Worm (Caenorhabditis elegans): ENCODE measurements around the gene F29B9.5.

The F29B9.5 gene

DNA sequence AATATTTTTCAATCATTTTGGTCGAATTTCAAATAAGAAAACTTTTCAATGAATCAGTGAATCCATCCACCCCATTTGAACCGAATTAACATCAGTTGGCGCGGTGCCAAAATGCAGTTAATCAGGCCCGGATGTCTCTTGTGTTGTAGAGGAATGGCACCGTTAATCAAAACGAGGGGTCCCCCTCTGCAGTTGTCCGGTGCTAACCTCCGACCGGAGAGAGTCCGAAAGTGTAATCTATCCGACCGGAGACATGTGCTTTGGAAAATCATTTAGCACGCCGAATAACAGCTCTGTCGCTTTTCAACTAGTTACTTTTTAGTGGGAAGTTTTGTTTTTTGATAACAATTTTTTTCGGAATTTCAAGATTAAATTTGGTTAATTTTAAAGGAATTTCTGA lies 7.0 kb upstream of the F29B9.5 start:
- no peak for TF ChIP-seq him-1 (tag; optimal IDR thresholded peaks at IDR 0.05)
- TF ChIP-seq dao-5 (tag; optimal IDR thresholded peaks at IDR 0.05), result no peak
- no peak for TF ChIP-seq W03F9.2 (tag; optimal IDR thresholded peaks at IDR 0.05)

DNA sequence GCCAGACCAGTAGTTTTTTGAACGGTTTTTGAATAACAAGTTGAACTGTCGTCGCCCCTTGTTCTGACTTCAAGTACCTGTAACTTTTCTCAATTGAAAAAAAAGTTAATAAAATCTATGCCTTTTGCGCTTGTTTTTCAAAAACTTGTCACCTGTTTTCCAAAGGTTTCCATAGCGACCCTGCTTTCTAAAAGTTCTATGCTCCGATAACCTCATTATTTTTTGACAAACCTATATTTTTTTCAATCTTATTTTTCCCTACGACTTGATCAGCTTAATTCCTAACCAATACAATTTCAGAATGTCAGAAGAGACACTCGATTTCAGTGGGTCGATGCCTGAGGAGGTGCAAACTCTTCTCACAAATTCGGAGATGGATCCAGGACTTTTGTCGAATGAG lies 4.8 kb upstream of the F29B9.5 start, which contains the start of gene F29B9.8:
TSS of gene F29B9.8 (plus strand) at position 301 of the 400 bp plus-strand sequence.
- TF ChIP-seq him-1 (tag; optimal IDR thresholded peaks at IDR 0.05), result no peak

ce11 chrIV:4649460-4649859 lies 2.8 kb upstream of the F29B9.5 start, which contains the start of gene F29B9.7:
TSS of gene F29B9.7 (plus strand) at chrIV:4649760.
- TF ChIP-seq W03F9.2 (tag; optimal IDR thresholded peaks at IDR 0.05) (no peak), dao-5 (tag; optimal IDR thresholded peaks at IDR 0.05) (no peak), him-1 (tag; optimal IDR thresholded peaks at IDR 0.05) (no peak)

- peak; percentile 27 for TF ChIP-seq W03F9.2 (tag; optimal IDR thresholded peaks at IDR 0.05)
- no peak for TF ChIP-seq dao-5 (tag; optimal IDR thresholded peaks at IDR 0.05)
- peak; percentile 52 for TF ChIP-seq him-1 (tag; optimal IDR thresholded peaks at IDR 0.05)
Measured at ce11 chrIV:4650624-4651094, 1.6 kb upstream of the F29B9.5 start, which contains the start of gene ubc-9. TSS of gene ubc-9 (plus strand) at chrIV:4651044.

- TF ChIP-seq dao-5 (tag; optimal IDR thresholded peaks at IDR 0.05) (no peak), W03F9.2 (tag; optimal IDR thresholded peaks at IDR 0.05) (no peak), him-1 (tag; optimal IDR thresholded peaks at IDR 0.05) (no peak)
Measured at ce11 chrIV:4652962-4653361, 747 bp downstream of the F29B9.5 start, which contains the start of gene psr-1. TSS of gene psr-1 (plus strand) at chrIV:4653262.

DNA sequence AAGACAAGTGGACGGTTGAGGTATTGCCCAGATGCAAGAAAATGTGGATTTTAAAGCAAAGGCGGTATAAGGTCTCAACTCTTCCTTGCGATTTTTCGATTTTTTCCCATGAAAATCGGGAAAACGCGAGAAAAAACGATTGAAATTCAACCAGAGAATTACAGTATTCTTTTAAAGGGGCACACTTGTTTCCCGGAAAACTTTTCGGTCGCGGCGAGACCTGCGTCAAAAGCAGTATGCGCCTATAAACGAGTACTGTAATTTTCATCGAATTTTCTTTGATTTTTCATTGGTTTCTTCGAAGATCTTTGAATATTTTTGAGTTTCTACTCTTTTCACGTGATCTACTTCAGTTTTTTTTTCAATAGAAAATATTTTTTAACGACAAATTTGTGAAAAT lies 1.5 kb downstream of the F29B9.5 start:
- TF ChIP-seq dao-5 (tag; optimal IDR thresholded peaks at IDR 0.05) (no peak), him-1 (tag; optimal IDR thresholded peaks at IDR 0.05) (no peak), W03F9.2 (tag; optimal IDR thresholded peaks at IDR 0.05) (no peak)

ce11 chrIV:4655979-4656378 lies 3.8 kb downstream of the F29B9.5 start:
- TF ChIP-seq him-1 (tag; optimal IDR thresholded peaks at IDR 0.05) (no peak), W03F9.2 (tag; optimal IDR thresholded peaks at IDR 0.05) (no peak), dao-5 (tag; optimal IDR thresholded peaks at IDR 0.05) (no peak)

ce11 chrIV:4656380-4656779 lies 4.2 kb downstream of the F29B9.5 start:
- TF ChIP-seq him-1 (tag; optimal IDR thresholded peaks at IDR 0.05) (no peak), dao-5 (tag; optimal IDR thresholded peaks at IDR 0.05) (no peak), W03F9.2 (tag; optimal IDR thresholded peaks at IDR 0.05) (no peak)

ce11 chrIV:4657874-4658273 lies 5.7 kb downstream of the F29B9.5 start, which contains the start of gene col-111:
TSS of gene col-111 (minus strand) at chrIV:4657974.
- TF ChIP-seq him-1 (tag; optimal IDR thresholded peaks at IDR 0.05), result no peak
- no peak for TF ChIP-seq W03F9.2 (tag; optimal IDR thresholded peaks at IDR 0.05)
- no peak for TF ChIP-seq dao-5 (tag; optimal IDR thresholded peaks at IDR 0.05)

DNA sequence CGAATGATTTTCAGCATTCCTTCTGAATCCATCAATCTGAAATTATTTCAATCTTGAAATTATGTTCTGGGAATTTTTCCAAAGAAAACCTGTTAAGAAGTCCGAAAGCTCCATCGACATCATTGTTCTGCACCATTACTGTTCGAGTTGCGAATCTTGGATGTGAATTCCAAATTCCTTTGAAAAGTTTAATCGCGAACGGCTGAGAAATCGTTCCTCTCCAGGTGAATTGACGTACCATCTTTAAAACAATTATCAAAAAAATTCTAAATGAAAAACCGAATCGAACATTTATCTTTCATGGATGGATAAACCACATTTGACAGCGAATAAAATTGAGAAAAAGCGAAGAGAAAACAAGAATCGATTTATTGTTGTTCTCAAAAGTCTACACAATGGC lies 7.1 kb downstream of the F29B9.5 start, which contains the start of gene mrps-21:
TSS of gene mrps-21 (minus strand) at position 241 of the 400 bp plus-strand sequence.
- TF ChIP-seq dao-5 (tag; optimal IDR thresholded peaks at IDR 0.05), result no peak
- no peak for TF ChIP-seq W03F9.2 (tag; optimal IDR thresholded peaks at IDR 0.05)
- no peak for TF ChIP-seq him-1 (tag; optimal IDR thresholded peaks at IDR 0.05)

DNA sequence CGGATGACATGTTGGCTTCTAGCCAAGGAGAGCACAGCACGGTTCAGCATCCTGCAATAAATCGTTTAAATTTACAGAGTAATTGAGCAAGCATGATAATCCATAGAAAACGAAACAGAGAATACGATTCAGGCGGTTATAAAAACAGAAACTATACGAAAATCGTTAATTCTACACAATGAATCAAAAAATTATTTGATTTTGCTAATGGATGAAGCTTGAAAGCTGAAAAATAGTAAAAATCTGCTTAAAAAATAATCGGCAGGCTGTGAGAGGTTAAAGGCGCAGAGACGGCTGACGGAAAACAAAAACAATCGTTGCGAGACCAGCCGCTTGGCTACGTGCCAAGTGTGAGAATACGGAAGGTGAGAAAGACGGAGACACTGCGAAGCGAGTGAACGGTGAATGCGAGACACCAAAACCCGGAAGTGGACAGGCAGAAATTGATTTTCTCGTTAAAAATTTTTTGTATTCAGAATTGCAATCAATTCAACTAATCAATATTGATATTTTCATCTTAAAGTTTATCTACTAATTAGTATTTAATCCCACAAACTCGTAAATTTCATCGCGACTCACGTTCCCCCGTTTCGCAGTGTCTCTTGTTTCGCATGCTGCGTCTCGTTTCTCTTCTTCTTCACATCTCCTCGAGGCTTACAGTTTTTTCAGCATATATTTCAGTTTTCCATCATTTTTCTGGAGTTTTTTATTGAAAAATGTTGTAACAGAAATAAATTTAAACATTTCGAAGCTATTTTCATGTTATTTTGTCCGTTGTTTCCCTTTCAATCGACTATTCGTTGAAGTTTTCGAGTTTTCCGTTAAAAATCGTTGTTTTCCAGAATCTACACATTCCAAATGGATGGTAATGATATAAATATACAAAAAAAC lies 8.2 kb downstream of the F29B9.5 start, which contains the start of the genes F29B9.11 and jmjd-1.2:
TSS of gene F29B9.11 (minus strand) at position 51 of the 891 bp plus-strand sequence.
TSS of gene jmjd-1.2 (plus strand) at position 841 of the 891 bp plus-strand sequence.
- TF ChIP-seq dao-5 (tag; optimal IDR thresholded peaks at IDR 0.05), result no peak
- peak; percentile 93 for TF ChIP-seq W03F9.2 (tag; optimal IDR thresholded peaks at IDR 0.05)
- TF ChIP-seq him-1 (tag; optimal IDR thresholded peaks at IDR 0.05), result peak; percentile 39

- no peak for TF ChIP-seq W03F9.2 (tag; optimal IDR thresholded peaks at IDR 0.05)
- no peak for TF ChIP-seq dao-5 (tag; optimal IDR thresholded peaks at IDR 0.05)
- no peak for TF ChIP-seq him-1 (tag; optimal IDR thresholded peaks at IDR 0.05)
Measured at ce11 chrIV:4665079-4665478, 12.9 kb downstream of the F29B9.5 start, which contains the start of gene F29B9.1. TSS of gene F29B9.1 (plus strand) at chrIV:4665379.

DNA sequence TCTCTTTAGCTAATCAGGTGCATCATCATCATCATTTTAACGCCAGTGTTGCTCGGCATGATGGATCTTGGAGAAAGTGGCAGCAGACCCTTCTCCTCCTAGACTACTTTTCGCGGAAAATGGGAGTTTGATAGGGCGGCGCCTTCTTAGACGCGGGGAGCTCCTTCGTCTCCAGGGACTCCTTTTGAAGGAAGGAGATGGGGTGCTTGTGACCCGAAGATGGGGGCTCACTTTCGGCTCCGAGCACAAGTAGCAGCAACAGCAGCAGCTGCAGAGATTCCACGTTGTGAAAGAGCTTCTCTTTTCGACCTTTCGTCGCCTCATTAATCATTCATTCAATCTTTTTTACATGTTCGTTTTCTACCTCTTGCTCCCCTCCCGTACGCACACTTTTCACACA lies 15.2 kb downstream of the F29B9.5 start:
- no peak for TF ChIP-seq him-1 (tag; optimal IDR thresholded peaks at IDR 0.05)
- TF ChIP-seq W03F9.2 (tag; optimal IDR thresholded peaks at IDR 0.05), result no peak
- no peak for TF ChIP-seq dao-5 (tag; optimal IDR thresholded peaks at IDR 0.05)

DNA sequence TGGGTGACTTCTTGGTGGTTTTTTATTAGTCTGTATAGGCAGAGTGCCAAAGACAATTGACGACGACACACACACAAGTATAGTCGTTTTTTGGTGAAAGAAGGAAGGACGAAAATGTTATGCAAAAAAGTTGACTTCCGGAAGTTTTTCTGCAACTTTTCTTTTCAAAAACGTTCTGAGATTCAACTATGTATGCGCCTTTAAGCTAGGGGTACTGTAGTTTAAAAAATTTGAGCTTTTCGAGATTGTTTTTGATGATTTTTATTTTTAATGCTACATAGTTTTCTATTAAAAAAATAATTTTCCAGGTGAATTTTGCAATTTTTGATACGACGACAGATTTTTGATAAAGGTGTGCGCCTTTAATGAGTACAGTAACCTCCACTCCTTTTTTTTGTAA lies 15.6 kb downstream of the F29B9.5 start:
- TF ChIP-seq W03F9.2 (tag; optimal IDR thresholded peaks at IDR 0.05) (no peak), dao-5 (tag; optimal IDR thresholded peaks at IDR 0.05) (no peak), him-1 (tag; optimal IDR thresholded peaks at IDR 0.05) (no peak)
